Worm (Caenorhabditis elegans) whole organism, L4 larva: Measurements from ENCODE around the gene srt-65.

Experiments used
- F10B5.3 ChIP-seq: sonication (generic microtip); optimal IDR thresholded peaks from 2 replicates; lab custom pipeline; 2016; ENCODE audit warnings: mild to moderate bottlenecking, missing genetic modification characterization, missing compliant biosample characterization
- F26F4.8 ChIP-seq: fragments of 200-800 bp; sonication (Bioruptor generic); conservative IDR thresholded peaks from 2 replicates; pipeline ENCODE4 v1.3.6; 2022; ENCODE audit warnings: missing genetic modification characterization, missing compliant biosample characterization
- R02D3.7 ChIP-seq: fragments of 150-350 bp; sonication (generic microtip); optimal IDR thresholded peaks from 3 replicates; lab custom pipeline; 2014; ENCODE audit warnings: missing biosample characterization, missing genetic modification characterization
- Y75B8A.6 ChIP-seq: fragments of 200-800 bp; sonication (Bioruptor generic); IDR thresholded peaks from 2 replicates; pipeline ENCODE4 v1.3.6; 2022; ENCODE audit warnings: missing genetic modification reagents, missing genetic modification characterization, missing compliant biosample characterization
- ZK337.2 ChIP-seq: fragments of 200-800 bp; sonication (Bioruptor generic); IDR thresholded peaks from 2 replicates; pipeline ENCODE4 v1.3.6; 2022; ENCODE audit warnings: missing genetic modification reagents, missing genetic modification characterization, missing compliant biosample characterization
- ZK546.5 ChIP-seq, 2 experiments: sonication (generic microtip); optimal IDR thresholded peaks; 2 replicates each; lab custom pipeline; 2017; ENCODE audit warnings: missing biosample characterization in 2 of 2, missing genetic modification characterization in 2 of 2
- aly-2 ChIP-seq: sonication (generic microtip); optimal IDR thresholded peaks from 2 replicates; lab custom pipeline; 2018; ENCODE audit warnings: missing biosample characterization, missing genetic modification characterization
- arid-1 ChIP-seq: fragments of 200-800 bp; sonication (Bioruptor generic); conservative IDR thresholded peaks from 2 replicates; pipeline ENCODE4 v1.3.6; 2022; ENCODE audit warnings: missing genetic modification reagents, missing genetic modification characterization, missing compliant biosample characterization
- ceh-32 ChIP-seq: sonication (generic microtip); optimal IDR thresholded peaks from 2 replicates; lab custom pipeline; 2016; ENCODE audit warnings: mild to moderate bottlenecking, missing genetic modification characterization, missing compliant biosample characterization; ENCODE audit not compliant: poor library complexity
- ces-1 ChIP-seq: fragments of 150-350 bp; sonication (generic microtip); optimal IDR thresholded peaks from 4 replicates; lab custom pipeline; 2014; ENCODE audit warnings: missing biosample characterization, missing genetic modification reagents, missing genetic modification characterization
- cey-2 ChIP-seq: sonication (generic microtip); optimal IDR thresholded peaks from 3 replicates; lab custom pipeline; 2017; ENCODE audit warnings: missing genetic modification characterization, mild to moderate bottlenecking, missing compliant biosample characterization, antibody characterized with exemption, borderline replicate concordance; ENCODE audit not compliant: insufficient read depth
- ctbp-1 ChIP-seq: fragments of 200-800 bp; sonication (Bioruptor generic); IDR thresholded peaks from 2 replicates; pipeline ENCODE4 v1.3.6; 2022; ENCODE audit warnings: missing genetic modification reagents, missing genetic modification characterization, missing compliant biosample characterization
- daf-12 ChIP-seq: fragments of 150-350 bp; optimal IDR thresholded peaks from 2 replicates; lab custom pipeline; 2014; ENCODE audit warnings: missing biosample characterization, missing genetic modification reagents, missing genetic modification characterization
- daf-16 ChIP-seq, 3 experiments: sonication (generic microtip); optimal IDR thresholded peaks; 2 replicates each; lab custom pipeline; 2016 to 2017; ENCODE audit warnings: missing genetic modification characterization in 3 of 3, missing genetic modification reagents in 3 of 3, mild to moderate bottlenecking in 2 of 3, missing compliant biosample characterization in 2 of 3, missing biosample characterization in 1 of 3, moderate library complexity in 1 of 3
- daf-19 ChIP-seq: fragments of 200-800 bp; sonication (Bioruptor generic); conservative IDR thresholded peaks from 2 replicates; pipeline ENCODE4 v1.3.6; 2022; ENCODE audit warnings: missing genetic modification characterization, missing compliant biosample characterization
- dpl-1 ChIP-seq: fragments of 150-350 bp; optimal IDR thresholded peaks from 2 replicates; lab custom pipeline; 2014; ENCODE audit warnings: missing biosample characterization, missing genetic modification reagents, missing genetic modification characterization
- duxl-1 ChIP-seq: sonication (generic microtip); optimal IDR thresholded peaks from 2 replicates; lab custom pipeline; 2016; ENCODE audit warnings: mild to moderate bottlenecking, missing genetic modification characterization, moderate library complexity, missing compliant biosample characterization; ENCODE audit not compliant: poor library complexity
- egl-43 ChIP-seq: fragments of 200-800 bp; sonication (Bioruptor generic); IDR thresholded peaks from 2 replicates; pipeline ENCODE4 v1.3.6; 2022; ENCODE audit warnings: missing genetic modification reagents, missing genetic modification characterization, missing compliant biosample characterization
- fkh-10 ChIP-seq: fragments of 150-350 bp; optimal IDR thresholded peaks from 2 replicates; lab custom pipeline; 2014; ENCODE audit warnings: missing biosample characterization, missing genetic modification reagents, missing genetic modification characterization
- gei-8 ChIP-seq: fragments of 200-800 bp; sonication (Bioruptor generic); optimal IDR thresholded peaks from 2 replicates; lab custom pipeline; 2018; ENCODE audit warnings: mild to moderate bottlenecking, missing genetic modification characterization, missing compliant biosample characterization
- lin-1 ChIP-seq: fragments of 200-800 bp; sonication (Bioruptor generic); IDR thresholded peaks from 2 replicates; pipeline ENCODE4 v1.3.6; 2022; ENCODE audit warnings: missing genetic modification reagents, missing genetic modification characterization, missing compliant biosample characterization
- lin-13 ChIP-seq: fragments of 150-350 bp; optimal IDR thresholded peaks from 2 replicates; lab custom pipeline; 2014; ENCODE audit warnings: missing biosample characterization, missing genetic modification reagents, missing genetic modification characterization
- lin-15B ChIP-seq: fragments of 150-350 bp; sonication (generic microtip); optimal IDR thresholded peaks from 3 replicates; lab custom pipeline; 2014; ENCODE audit warnings: missing biosample characterization, missing genetic modification characterization
- lin-39 ChIP-seq: fragments of 150-350 bp; optimal IDR thresholded peaks from 2 replicates; lab custom pipeline; 2014; ENCODE audit warnings: missing biosample characterization, missing genetic modification reagents, missing genetic modification characterization
- mdl-1 ChIP-seq, 2 experiments: fragments of 150-350 bp in 1 of 2; sonication (generic microtip) in 1 of 2; optimal IDR thresholded peaks; 2 replicates each; lab custom pipeline; 2014 to 2017; ENCODE audit warnings: missing biosample characterization in 2 of 2, missing genetic modification characterization in 2 of 2
- nhr-102 ChIP-seq: sonication (generic microtip); optimal IDR thresholded peaks from 2 replicates; lab custom pipeline; 2016; ENCODE audit warnings: mild to moderate bottlenecking, missing genetic modification characterization, moderate library complexity, missing compliant biosample characterization
- nhr-11 ChIP-seq: fragments of 150-350 bp; optimal IDR thresholded peaks from 2 replicates; lab custom pipeline; 2014; ENCODE audit warnings: missing biosample characterization, missing genetic modification characterization
- nhr-237 ChIP-seq: sonication (generic microtip); optimal IDR thresholded peaks from 2 replicates; lab custom pipeline; 2017; ENCODE audit warnings: missing biosample characterization, missing genetic modification characterization
- nhr-25 ChIP-seq: sonication (generic microtip); optimal IDR thresholded peaks from 2 replicates; lab custom pipeline; 2017; ENCODE audit warnings: missing genetic modification characterization, mild to moderate bottlenecking, missing compliant biosample characterization, antibody characterized with exemption, moderate library complexity, borderline replicate concordance; ENCODE audit not compliant: insufficient read depth
- nhr-28 ChIP-seq: fragments of 150-350 bp; optimal IDR thresholded peaks from 2 replicates; lab custom pipeline; 2014; ENCODE audit warnings: missing biosample characterization, missing genetic modification characterization
- nhr-41 ChIP-seq: fragments of 200-800 bp; sonication (Bioruptor generic); IDR thresholded peaks from 2 replicates; pipeline ENCODE4 v1.3.6; 2022; ENCODE audit warnings: missing genetic modification reagents, missing genetic modification characterization, missing compliant biosample characterization
- nhr-48 ChIP-seq: sonication (generic microtip); optimal IDR thresholded peaks from 2 replicates; lab custom pipeline; 2016; ENCODE audit warnings: mild to moderate bottlenecking, missing genetic modification characterization, missing compliant biosample characterization
- nhr-6 ChIP-seq: fragments of 150-350 bp; optimal IDR thresholded peaks from 2 replicates; lab custom pipeline; 2014; ENCODE audit warnings: missing biosample characterization, missing genetic modification characterization
- nhr-76 ChIP-seq: fragments of 150-350 bp; optimal IDR thresholded peaks from 2 replicates; lab custom pipeline; 2014; ENCODE audit warnings: missing biosample characterization, missing genetic modification characterization
- php-3 ChIP-seq: fragments of 200-800 bp; sonication (Bioruptor generic); IDR thresholded peaks from 2 replicates; pipeline ENCODE4 v1.3.6; 2022; ENCODE audit warnings: missing genetic modification reagents, missing genetic modification characterization, missing compliant biosample characterization
- rbr-2 ChIP-seq: sonication (generic microtip); optimal IDR thresholded peaks from 2 replicates; lab custom pipeline; 2016; ENCODE audit warnings: missing genotype, missing genetic modification characterization, missing compliant biosample characterization
- saeg-2 ChIP-seq: fragments of 200-800 bp; sonication (Bioruptor generic); IDR thresholded peaks from 2 replicates; pipeline ENCODE4 v1.3.6; 2022; ENCODE audit warnings: missing genetic modification reagents, missing genetic modification characterization, missing compliant biosample characterization
- set-16 ChIP-seq: fragments of 200-800 bp; sonication (Bioruptor generic); IDR thresholded peaks from 2 replicates; pipeline ENCODE4 v1.3.6; 2022; ENCODE audit warnings: missing genetic modification reagents, missing genetic modification characterization, missing compliant biosample characterization
- skn-1 ChIP-seq: fragments of 150-350 bp; optimal IDR thresholded peaks from 2 replicates; lab custom pipeline; 2014; ENCODE audit warnings: missing biosample characterization, missing genetic modification characterization
- snpc-4 ChIP-seq: fragments of 150-350 bp; optimal IDR thresholded peaks from 2 replicates; lab custom pipeline; 2014; ENCODE audit warnings: missing biosample characterization, missing genetic modification characterization
- tag-97 ChIP-seq: fragments of 200-800 bp; sonication (Bioruptor generic); IDR thresholded peaks from 2 replicates; pipeline ENCODE4 v1.3.6; 2022; ENCODE audit warnings: missing genetic modification characterization, missing compliant biosample characterization
- unc-39 ChIP-seq: sonication (generic microtip); optimal IDR thresholded peaks from 2 replicates; lab custom pipeline; 2017; ENCODE audit warnings: missing biosample characterization, missing genetic modification characterization
- unc-62 ChIP-seq, 3 experiments: fragments of 150-350 bp in 1 of 3; sonication (generic microtip); optimal IDR thresholded peaks in 2 of 3; peaks in 1 of 3; 1 replicate in 1 of 3; 2 replicates in 2 of 3; lab custom pipeline; 2014 to 2017; ENCODE audit warnings: missing biosample characterization in 3 of 3, missing genetic modification characterization in 3 of 3, missing genetic modification reagents in 3 of 3, missing genotype in 1 of 3
- vab-7 ChIP-seq: fragments of 200-800 bp; sonication (Bioruptor generic); IDR thresholded peaks from 2 replicates; pipeline ENCODE4 v1.3.6; 2022; ENCODE audit warnings: missing genetic modification reagents, missing genetic modification characterization, missing compliant biosample characterization
- zfp-3 ChIP-seq: fragments of 200-800 bp; sonication (Bioruptor generic); conservative IDR thresholded peaks from 2 replicates; pipeline ENCODE4 v1.3.6; 2022; ENCODE audit warnings: missing genetic modification reagents, missing genetic modification characterization, missing compliant biosample characterization
- ztf-7 ChIP-seq: fragments of 150-350 bp; optimal IDR thresholded peaks from 2 replicates; lab custom pipeline; 2014; ENCODE audit warnings: missing biosample characterization, missing genetic modification characterization

Gene srt-65

DNA sequence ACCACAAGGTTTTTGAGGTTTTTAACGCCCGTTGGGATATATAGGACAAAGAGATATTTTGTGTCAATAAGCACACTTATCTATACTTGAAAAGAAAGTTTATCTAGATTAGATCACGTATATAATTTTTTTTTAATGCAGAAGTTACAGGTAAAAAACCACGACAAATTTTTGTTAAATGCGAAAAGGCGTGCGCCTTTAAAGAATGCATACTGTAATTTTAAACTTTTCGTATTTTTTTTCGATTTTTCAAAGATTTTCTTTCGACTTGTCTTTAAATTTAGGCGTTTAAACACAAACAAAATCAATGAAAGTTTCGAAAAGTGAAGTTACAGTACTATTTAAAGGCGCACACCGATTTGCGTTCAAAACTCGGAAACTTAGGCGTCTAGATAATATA, 30.9 kb upstream of the srt-65 start:
- TF ChIP-seq ctbp-1 (GFP tag; lab: Robert Waterston, UW) (no peak), ceh-32 (tag; lab: Kevin White, UChicago) (no peak)

DNA sequence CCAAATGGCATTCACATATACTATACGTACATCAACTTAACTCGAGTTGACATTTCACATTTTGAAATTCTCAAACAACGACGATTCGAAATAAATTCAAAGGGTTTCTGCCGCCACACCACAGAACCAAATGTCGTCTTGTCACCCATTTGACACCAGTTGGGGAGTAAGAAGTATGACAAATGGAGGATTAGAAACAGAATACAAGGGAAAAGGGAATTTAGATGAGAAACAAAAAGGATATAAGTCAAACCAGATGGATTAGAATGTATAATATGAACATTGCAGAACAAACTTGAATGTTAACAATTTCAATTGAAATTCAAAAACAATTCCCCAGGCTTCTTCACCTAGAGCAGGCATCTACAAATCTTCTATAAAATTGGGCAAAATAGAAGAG, 29.0 kb upstream of the srt-65 start:
- no peak for TF ChIP-seq nhr-48
- TF ChIP-seq daf-12 (tag; lab: Kevin White, UChicago), result no peak
- TF ChIP-seq unc-62 (GFP tag; optimal IDR thresholded peaks at IDR 0.05 in 1 of 2; lab: Kevin White, UChicago), result peak in 1 of 2 experiments; percentile 79
- no peak for TF ChIP-seq unc-62 (tag; optimal IDR thresholded peaks at IDR 0.05; lab: Kevin White, UChicago)
- TF ChIP-seq, all 104 proteins: peak for 1

DNA sequence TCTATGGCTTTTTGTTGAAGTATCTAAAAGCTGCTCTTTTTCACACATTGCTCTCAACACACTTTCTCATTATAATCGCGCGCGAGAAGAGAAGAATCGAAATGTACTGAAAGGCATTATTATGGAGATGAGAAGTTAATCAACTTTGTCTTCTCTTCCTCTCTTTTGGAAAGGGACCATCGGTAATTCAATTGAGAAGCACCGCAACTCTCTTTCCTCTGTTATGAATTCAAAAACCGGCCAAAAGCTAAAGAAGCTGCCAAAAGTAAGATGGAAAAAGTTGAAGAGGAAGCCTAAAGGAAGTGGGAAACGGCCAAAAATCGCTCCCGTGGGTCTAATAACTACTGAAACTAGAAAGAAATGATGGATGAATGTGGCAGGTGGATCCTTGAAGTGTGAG, 27.5 kb upstream of the srt-65 start:
- TF ChIP-seq ZK546.5 (tag; optimal IDR thresholded peaks at IDR 0.05; lab: Kevin White, UChicago), result no peak
- no peak for TF ChIP-seq nhr-41 (GFP tag; lab: Robert Waterston, UW)
- TF ChIP-seq R02D3.7 (tag; lab: Kevin White, UChicago), result no peak
- peak in 1 of 2 experiments; percentile 44 for TF ChIP-seq unc-62 (GFP tag; optimal IDR thresholded peaks at IDR 0.05 in 1 of 2; lab: Kevin White, UChicago)
- no peak for TF ChIP-seq unc-62 (tag; optimal IDR thresholded peaks at IDR 0.05; lab: Kevin White, UChicago)
- no peak for TF ChIP-seq nhr-11 (tag; lab: Kevin White, UChicago)
- peak; percentile 51 for TF ChIP-seq fkh-10
- no peak for TF ChIP-seq dpl-1 (GFP tag; lab: Kevin White, UChicago)
- no peak for TF ChIP-seq cey-2 (tag; lab: Kevin White, UChicago)
- no peak for TF ChIP-seq nhr-102 (tag; lab: Kevin White, UChicago)
- TF ChIP-seq ces-1 (GFP tag; lab: Kevin White, UChicago), result peak; percentile 91
- no peak for TF ChIP-seq daf-16 (GFP tag; optimal IDR thresholded peaks at IDR 0.05; lab: Kevin White, UChicago)
- TF ChIP-seq daf-16 (tag; optimal IDR thresholded peaks at IDR 0.05; lab: Kevin White, UChicago), result no peak
- TF ChIP-seq lin-15B (tag; lab: Kevin White, UChicago), result no peak
- no peak for TF ChIP-seq vab-7
- no peak for TF ChIP-seq lin-39
- no peak for TF ChIP-seq saeg-2 (GFP tag; lab: Robert Waterston, UW)
- TF ChIP-seq skn-1 (tag; lab: Kevin White, UChicago), result no peak
- no peak for TF ChIP-seq nhr-237 (tag; lab: Kevin White, UChicago)
- TF ChIP-seq nhr-76 (tag; lab: Kevin White, UChicago), result no peak
- TF ChIP-seq zfp-3, result no peak
- TF ChIP-seq aly-2 (tag; lab: Kevin White, UChicago), result no peak
- no peak for TF ChIP-seq lin-1
- TF ChIP-seq Y75B8A.6 (GFP tag; lab: Robert Waterston, UW), result no peak
- TF ChIP-seq unc-39, result no peak
- no peak for TF ChIP-seq ztf-7 (tag; lab: Kevin White, UChicago)
- TF ChIP-seq set-16, result no peak
- peak; percentile 8 for TF ChIP-seq rbr-2 (tag; lab: Kevin White, UChicago)
- TF ChIP-seq duxl-1 (tag; lab: Kevin White, UChicago), result no peak
- no peak for TF ChIP-seq tag-97 (GFP tag; lab: Robert Waterston, UW)
- TF ChIP-seq F10B5.3, result no peak
- TF ChIP-seq mdl-1 (tag; optimal IDR thresholded peaks at IDR 0.05; lab: Kevin White, UChicago), result no peak
- no peak for TF ChIP-seq nhr-6 (tag; lab: Kevin White, UChicago)

DNA sequence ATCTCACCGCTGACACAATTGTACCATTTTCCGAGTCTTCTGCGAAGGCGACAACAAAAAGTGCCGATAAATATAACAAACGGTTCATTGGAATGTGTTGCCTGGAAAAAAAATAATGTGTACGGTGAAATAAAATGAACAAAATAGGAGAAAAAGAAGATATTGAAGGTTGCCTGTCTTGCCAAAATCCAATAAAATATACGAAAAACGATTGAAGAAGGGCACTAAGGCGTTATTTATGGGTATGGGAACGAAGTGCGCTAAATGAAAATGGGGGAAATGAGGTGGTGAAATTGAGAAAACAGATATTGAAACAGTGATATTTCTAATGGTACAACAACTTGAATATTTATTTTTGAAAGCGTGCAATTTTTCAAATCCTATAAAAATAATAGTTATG, 25.5 kb upstream of the srt-65 start, which contains the start of gene Y47A7.2:
Gene Y47A7.2 (minus strand): TSS at position 101 of the 400 bp plus-strand sequence.
- TF ChIP-seq php-3, result no peak
- TF ChIP-seq rbr-2 (tag; lab: Kevin White, UChicago), result no peak
- no peak for TF ChIP-seq nhr-237 (tag; lab: Kevin White, UChicago)
- TF ChIP-seq snpc-4 (tag; lab: Kevin White, UChicago), result no peak
- TF ChIP-seq daf-19 (GFP tag; lab: Robert Waterston, UW), result no peak
- TF ChIP-seq gei-8 (GFP tag; lab: Kevin White, UChicago), result no peak
- TF ChIP-seq arid-1, result no peak
- TF ChIP-seq ZK337.2 (GFP tag; lab: Robert Waterston, UW), result no peak
- TF ChIP-seq nhr-25 (tag; lab: Kevin White, UChicago), result no peak
- TF ChIP-seq lin-13 (GFP tag; lab: Kevin White, UChicago), result no peak
- TF ChIP-seq ceh-32 (tag; lab: Kevin White, UChicago), result no peak
- TF ChIP-seq skn-1 (tag; lab: Kevin White, UChicago), result no peak
- no peak for TF ChIP-seq nhr-28 (tag; lab: Kevin White, UChicago)
- no peak for TF ChIP-seq egl-43 (GFP tag; lab: Robert Waterston, UW)
- no peak for TF ChIP-seq set-16
- no peak for TF ChIP-seq F26F4.8
- no peak for TF ChIP-seq cey-2 (tag; lab: Kevin White, UChicago)
